Worm (Caenorhabditis elegans): ENCODE results near the gene unc-112.
A peak's percentile ranks its signal among the peaks of the same experiment; 100 is the strongest.

Gene unc-112

DNA sequence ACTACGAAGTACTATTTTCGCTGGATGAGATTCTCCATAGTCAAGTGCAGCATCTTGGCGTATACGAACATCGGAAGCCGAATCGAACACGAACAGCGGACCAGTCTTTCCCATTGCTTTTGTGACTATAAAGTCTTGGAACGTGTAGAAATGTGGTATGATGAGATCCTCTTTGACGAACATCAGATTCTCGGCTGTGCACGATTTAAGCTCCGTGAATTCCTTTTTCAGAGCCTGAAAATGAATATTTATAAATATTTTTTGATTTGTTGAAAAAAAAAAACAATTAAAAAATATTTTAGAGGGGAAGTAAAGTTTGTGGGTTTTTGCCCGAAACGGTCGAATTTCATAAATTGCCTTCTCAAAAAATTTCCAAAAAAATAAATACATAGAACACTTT lies 12.5 kb downstream of the unc-112 start:
- TF ChIP-seq W03F9.2 (tag; optimal IDR thresholded peaks at IDR 0.05) (no peak), him-1 (tag; optimal IDR thresholded peaks at IDR 0.05) (no peak), dao-5 (tag; optimal IDR thresholded peaks at IDR 0.05) (no peak)

DNA sequence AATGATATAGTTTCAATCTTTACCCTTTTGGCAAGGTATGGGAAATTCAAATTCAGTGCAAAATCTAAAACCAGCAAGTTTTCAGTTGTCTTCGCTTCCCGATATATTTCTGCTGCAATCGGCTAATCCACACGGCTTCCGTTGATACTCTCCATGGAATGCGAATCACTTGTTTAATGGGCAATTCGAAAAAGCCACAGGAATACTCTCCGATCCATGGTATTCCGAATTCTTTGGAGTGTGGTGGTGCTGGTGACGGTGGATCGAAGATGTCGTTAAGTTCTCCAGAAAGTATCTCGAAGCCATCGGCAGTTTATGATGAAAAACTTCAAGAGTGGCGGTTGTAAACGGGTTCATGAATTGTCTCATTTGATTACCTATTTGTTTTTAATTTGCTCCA lies 13.2 kb downstream of the unc-112 start:
- no peak for TF ChIP-seq dao-5 (tag; optimal IDR thresholded peaks at IDR 0.05)
- no peak for TF ChIP-seq him-1 (tag; optimal IDR thresholded peaks at IDR 0.05)
- no peak for TF ChIP-seq W03F9.2 (tag; optimal IDR thresholded peaks at IDR 0.05)

DNA sequence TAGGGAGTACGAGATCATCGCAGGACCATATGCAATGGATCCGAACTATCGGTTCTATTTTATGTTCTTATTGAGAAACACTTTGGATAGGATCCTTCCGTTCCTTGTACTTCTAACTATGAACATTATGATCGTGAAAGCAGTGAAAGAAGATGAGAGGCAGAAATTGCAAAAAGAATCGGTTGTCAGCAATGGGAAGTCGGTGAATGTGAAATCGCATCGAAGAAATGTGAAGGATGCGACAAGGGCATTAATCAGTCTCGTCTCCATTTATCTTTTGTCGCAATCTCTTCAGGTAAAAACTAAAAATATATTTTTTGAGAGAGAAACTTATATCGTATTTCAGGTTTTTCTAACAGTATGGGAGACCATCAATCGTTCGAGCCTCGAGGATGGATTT lies 13.6 kb downstream of the unc-112 start:
- no peak for TF ChIP-seq dao-5 (tag; optimal IDR thresholded peaks at IDR 0.05)
- no peak for TF ChIP-seq him-1 (tag; optimal IDR thresholded peaks at IDR 0.05)
- TF ChIP-seq W03F9.2 (tag; optimal IDR thresholded peaks at IDR 0.05) = no peak

DNA sequence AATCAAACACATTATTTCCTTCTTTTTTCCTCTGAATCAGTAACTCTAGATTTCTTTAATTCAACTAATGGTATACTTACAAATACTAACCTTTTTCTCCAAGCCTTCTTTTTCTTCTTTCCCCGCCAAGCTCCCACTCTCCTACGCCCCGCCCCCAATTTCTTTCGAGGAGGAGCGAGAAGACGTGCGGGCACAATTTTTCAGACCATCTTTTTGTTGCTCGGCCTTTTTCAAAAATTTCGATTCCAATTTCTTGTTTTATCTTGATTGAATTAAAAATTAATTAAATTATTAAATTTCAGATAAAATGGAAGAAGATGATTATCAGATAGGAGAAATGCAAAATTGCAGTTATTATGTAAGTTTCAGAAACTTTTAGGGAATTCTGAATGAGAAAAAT lies 16.4 kb downstream of the unc-112 start, which contains the start of gene C47E8.3:
Gene C47E8.3, plus strand, starts transcription at position 301 of the 400 bp plus-strand sequence.
- TF ChIP-seq W03F9.2 (tag; optimal IDR thresholded peaks at IDR 0.05) (no peak), dao-5 (tag; optimal IDR thresholded peaks at IDR 0.05) (no peak), him-1 (tag; optimal IDR thresholded peaks at IDR 0.05) (no peak)

DNA sequence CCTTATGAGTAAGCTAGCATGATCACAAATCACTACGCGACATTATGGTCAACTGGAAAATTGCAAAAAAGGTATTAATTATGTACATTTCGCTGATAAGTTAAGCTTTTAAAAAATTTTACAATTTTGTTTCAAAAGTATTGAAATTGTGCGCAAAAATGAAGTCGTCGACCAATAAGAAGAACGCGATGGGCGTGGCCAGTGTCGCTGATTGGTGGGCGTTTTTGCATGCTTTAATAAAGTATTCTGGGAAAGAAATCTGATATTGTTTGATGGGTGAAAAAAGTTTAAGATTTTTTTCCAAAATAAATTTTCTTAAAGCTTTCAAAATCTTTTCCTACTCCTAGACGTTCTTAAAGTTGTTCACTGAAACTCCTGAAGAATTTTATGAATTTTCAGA lies 18.2 kb downstream of the unc-112 start:
- no peak for TF ChIP-seq dao-5 (tag; optimal IDR thresholded peaks at IDR 0.05)
- TF ChIP-seq W03F9.2 (tag; optimal IDR thresholded peaks at IDR 0.05) = no peak
- no peak for TF ChIP-seq him-1 (tag; optimal IDR thresholded peaks at IDR 0.05)

DNA sequence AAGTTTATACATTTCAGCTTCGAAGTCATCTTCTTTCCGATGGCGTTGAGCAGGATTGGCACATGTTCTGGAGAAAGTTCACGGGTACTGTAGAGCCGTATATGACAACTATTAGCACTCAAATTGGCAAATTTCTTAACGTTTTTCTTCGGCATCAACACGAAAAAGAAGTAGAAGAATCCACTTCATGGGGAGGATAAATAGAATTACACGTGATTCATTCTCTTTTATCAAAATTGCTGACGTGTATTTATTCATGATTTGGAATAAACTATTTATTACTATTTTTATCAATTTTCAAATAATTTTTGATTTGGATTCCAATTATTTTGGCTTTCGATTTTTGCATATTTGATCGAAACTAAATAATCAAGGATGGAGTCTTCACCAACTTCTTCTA lies 30.7 kb downstream of the unc-112 start, which contains the start of gene C47E8.1:
Gene C47E8.1, plus strand, starts transcription at position 301 of the 400 bp plus-strand sequence.
- no peak for TF ChIP-seq dao-5 (tag; optimal IDR thresholded peaks at IDR 0.05)
- TF ChIP-seq W03F9.2 (tag; optimal IDR thresholded peaks at IDR 0.05) = no peak
- TF ChIP-seq him-1 (tag; optimal IDR thresholded peaks at IDR 0.05) = no peak

DNA sequence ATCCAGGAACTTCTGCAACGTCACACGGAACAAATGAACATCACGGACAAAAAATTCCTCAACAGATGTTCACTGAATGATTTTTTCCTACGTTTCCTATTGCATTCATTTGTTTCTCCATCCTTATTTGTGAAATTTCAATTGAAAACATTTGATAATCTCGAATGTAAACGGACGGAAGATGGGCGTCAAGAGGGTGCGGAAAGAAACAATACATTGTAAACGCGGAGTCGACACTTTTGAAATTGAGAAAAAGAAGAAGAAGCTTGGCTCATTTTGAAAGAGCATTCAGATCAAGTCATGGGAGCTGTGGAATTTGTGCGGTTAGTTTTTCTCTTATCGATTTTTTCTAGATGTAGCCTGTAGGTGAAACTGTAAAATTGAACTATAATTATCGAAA lies 33.4 kb downstream of the unc-112 start, which contains the start of gene C47E8.9:
Gene C47E8.9, plus strand, starts transcription at position 301 of the 400 bp plus-strand sequence.
- TF ChIP-seq dao-5 (tag; optimal IDR thresholded peaks at IDR 0.05) = no peak

DNA sequence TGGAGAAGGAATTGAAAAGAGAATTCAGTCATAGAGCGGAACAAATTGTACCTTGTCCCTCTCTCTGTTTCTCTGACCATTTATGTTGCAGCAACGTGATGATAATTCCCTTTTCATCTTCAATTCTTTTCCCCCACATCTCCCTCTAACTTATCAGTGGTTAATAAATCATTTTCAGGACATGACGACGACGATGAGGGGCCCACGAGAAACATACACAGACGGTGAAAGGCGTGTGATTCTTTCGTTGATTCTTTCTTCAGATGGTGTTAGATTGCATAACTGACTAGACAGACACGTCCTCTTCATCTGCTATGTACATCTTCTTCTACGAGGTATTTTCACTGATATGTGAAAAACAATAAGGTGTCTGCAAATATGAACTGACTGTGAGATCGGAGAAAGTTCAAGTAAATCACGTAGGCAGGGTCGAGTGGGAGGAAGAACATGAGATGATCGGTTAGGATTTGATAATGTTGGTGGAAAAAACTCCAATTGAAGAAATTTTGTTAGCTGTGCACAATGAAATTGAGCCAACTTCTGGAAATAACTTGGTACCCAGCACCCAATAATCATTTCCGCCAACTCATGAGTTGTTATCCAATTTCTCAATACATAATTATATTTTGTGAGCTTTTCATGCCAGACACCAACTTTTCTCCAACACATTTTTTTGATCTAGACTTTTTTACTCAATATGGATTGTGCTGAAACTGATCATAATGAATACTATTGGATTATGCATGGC lies 35.7 kb downstream of the unc-112 start, which contains the start of gene srh-17:
Gene srh-17, plus strand, starts transcription at position 698 of the 748 bp plus-strand sequence.
- TF ChIP-seq him-1 (tag; optimal IDR thresholded peaks at IDR 0.05) (no peak), dao-5 (tag; optimal IDR thresholded peaks at IDR 0.05) (no peak)

DNA sequence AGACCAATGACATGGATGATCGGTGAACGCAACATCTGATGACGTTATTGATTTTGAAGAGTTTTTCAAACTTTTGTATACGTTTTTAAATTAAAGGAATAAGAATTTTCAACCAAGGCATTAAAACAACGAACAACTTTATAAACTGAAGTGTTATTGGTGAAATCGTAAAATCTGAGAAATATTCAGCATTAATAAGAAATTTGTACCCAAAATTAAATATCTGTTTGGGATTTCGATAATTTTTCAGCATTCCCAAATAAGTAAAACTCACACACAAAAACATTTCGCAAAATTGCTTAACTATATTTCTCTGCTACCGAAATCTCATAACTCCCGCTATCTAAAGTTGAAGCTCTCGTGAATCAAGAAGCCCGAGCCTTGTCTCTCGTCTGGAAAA lies 36.9 kb downstream of the unc-112 start:
- TF ChIP-seq dao-5 (tag; optimal IDR thresholded peaks at IDR 0.05) (no peak), W03F9.2 (tag; optimal IDR thresholded peaks at IDR 0.05) (no peak)

DNA sequence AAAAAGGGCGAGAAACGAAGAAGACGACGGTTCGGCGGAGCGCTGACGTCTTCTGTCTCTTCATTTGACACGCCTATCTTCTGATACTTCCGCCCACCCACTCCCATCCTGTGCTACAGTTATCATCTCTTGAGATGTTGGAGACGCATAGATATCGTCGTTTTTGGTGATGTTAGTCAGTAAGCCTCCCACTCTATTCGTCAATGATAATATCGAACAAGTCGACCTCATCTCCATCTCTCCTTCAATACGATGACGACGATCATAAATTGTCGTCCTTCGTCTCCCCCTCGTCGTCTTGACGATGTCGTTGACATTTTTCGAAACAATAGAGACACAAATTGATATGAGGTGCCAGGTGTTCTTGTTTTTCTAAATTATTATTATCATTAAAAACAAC lies 38.3 kb downstream of the unc-112 start, which contains the start of gene slc-25A29:
Gene slc-25A29, minus strand, starts transcription at position 45 of the 400 bp plus-strand sequence.
- TF ChIP-seq W03F9.2 (tag; optimal IDR thresholded peaks at IDR 0.05) = no peak
- no peak for TF ChIP-seq him-1 (tag; optimal IDR thresholded peaks at IDR 0.05)
- TF ChIP-seq dao-5 (tag; optimal IDR thresholded peaks at IDR 0.05) = no peak

DNA sequence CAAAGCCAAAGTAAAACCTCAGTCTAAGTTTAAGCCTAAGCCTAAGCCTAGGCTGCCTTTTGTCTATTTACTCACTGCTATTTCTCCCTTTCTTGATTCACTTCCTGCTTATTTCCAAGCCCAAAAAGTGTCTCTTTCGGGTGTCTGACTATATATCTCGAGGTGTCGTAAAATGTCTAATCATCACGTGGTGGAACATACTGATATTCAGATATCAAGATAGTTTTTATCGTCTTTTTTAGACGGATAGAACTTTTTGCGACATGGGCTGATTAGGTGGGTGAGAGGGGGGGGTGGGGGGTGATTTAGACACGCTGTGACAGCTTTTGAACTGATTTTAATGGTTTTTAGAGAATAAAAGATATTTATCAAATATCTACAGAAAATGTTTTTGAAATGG lies 39.5 kb downstream of the unc-112 start:
- TF ChIP-seq him-1 (tag; optimal IDR thresholded peaks at IDR 0.05) (no peak), W03F9.2 (tag; optimal IDR thresholded peaks at IDR 0.05) (no peak), dao-5 (tag; optimal IDR thresholded peaks at IDR 0.05) (no peak)

DNA sequence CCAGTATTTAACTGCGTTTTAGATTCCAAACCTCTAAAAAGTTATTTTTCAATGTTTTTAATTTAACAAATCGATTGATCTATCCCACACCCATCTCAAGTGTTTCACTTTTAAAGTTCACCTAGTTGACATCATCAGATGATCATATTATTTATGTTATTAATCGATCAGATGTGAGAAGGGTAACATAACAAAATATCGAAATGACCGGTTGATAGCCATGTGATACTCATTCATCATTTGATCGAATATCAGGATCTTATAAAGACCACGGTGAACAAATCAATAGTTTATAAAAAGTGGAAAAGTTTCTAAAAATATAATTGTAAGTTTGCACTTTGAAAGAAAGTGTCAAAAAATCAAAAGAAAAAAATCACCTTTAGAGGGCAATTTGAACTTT lies 40.8 kb downstream of the unc-112 start:
- TF ChIP-seq dao-5 (tag; optimal IDR thresholded peaks at IDR 0.05) = no peak

DNA sequence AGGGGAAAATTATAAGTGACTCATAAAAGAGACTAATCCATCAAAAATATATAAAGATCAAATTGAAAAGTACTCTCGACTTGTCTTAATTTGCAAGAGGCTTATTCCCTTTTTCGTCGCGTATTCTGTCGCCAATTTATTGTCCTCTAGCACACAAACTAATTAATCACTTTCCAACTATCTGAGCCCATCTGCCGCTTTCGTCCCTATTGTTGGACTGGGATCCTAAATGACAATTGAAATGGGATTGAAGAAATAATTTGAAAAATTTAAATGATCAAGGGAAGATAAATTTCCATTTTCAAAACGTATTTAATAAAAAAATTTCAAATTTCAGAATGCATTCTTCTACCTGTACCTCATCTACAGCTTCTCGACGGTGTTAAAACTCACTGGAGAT lies 45.8 kb downstream of the unc-112 start:
- no peak for TF ChIP-seq him-1 (tag; optimal IDR thresholded peaks at IDR 0.05)
- no peak for TF ChIP-seq W03F9.2 (tag; optimal IDR thresholded peaks at IDR 0.05)
- TF ChIP-seq dao-5 (tag; optimal IDR thresholded peaks at IDR 0.05) = no peak

DNA sequence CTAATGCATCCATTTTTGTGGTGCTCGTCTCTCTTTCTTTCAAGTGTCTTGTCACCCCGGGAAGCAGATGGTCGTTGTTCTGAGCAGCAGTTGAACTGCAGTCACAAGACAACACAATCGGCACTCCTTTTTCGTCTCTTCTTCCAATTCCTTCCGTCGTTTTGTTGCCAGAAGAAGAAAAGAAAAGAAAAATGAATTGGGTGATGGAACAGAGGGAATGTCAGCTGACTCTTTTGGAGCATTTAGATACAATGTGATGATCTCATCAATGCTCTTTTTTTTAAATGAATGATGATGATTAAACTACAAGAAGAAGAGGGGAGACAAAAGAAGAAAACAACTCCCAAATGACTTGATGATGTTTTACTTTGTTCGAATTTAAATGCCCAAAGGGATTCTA lies 46.5 kb downstream of the unc-112 start:
- TF ChIP-seq dao-5 (tag; optimal IDR thresholded peaks at IDR 0.05) (no peak), W03F9.2 (tag; optimal IDR thresholded peaks at IDR 0.05) (no peak), him-1 (tag; optimal IDR thresholded peaks at IDR 0.05) (peak; percentile 9)

DNA sequence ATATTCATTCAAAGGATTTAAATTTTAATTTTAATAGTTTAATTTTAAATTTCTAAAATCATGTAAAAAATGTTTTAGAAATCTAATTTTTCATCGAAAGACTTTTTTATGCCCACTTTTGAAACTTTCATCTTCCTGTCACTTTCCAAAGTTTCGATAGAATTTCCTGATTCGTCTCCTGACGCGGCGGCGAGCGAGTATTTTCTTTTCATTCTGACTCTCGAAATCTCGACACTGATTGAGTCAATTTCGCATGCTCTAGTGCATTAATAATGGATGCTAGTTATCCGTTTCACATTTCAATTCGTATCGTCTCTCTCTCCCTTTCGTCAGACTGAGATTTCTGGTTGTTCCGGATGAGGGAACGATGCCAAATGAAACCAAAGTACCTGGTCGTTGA lies 47.6 kb downstream of the unc-112 start:
- TF ChIP-seq W03F9.2 (tag; optimal IDR thresholded peaks at IDR 0.05) = no peak

Measured in whole organism, L4/young adult.